Worm (Caenorhabditis elegans) whole organism, L4 larva: ENCODE results near the gene Y49E10.25.

Experiments used
- F44E2.7 ChIP-seq: fragments of 200-800 bp; sonication (Bioruptor generic); IDR thresholded peaks from 2 replicates; pipeline ENCODE4 v2.1.2; 2022; ENCODE audit warnings: missing genetic modification characterization, missing compliant biosample characterization
- T20F7.1 ChIP-seq: fragments of 200-800 bp; sonication (Bioruptor generic); optimal IDR thresholded peaks from 2 replicates; lab custom pipeline; 2018; ENCODE audit warnings: mild to moderate bottlenecking, missing genetic modification characterization, missing compliant biosample characterization
- Y48G9A.11 ChIP-seq: fragments of 200-800 bp; sonication (Bioruptor generic); IDR thresholded peaks from 2 replicates; pipeline ENCODE4 v1.3.6; 2022; ENCODE audit warnings: missing genetic modification reagents, missing genetic modification characterization, missing compliant biosample characterization
- ama-1 ChIP-seq: fragments of 150-350 bp; optimal IDR thresholded peaks from 2 replicates; lab custom pipeline; 2014; ENCODE audit warnings: inconsistent platforms, mixed read lengths
- ceh-28 ChIP-seq: fragments of 150-350 bp; optimal IDR thresholded peaks from 2 replicates; lab custom pipeline; 2014; ENCODE audit warnings: missing biosample characterization, missing genetic modification reagents, missing genetic modification characterization
- ceh-32 ChIP-seq: sonication (generic microtip); optimal IDR thresholded peaks from 2 replicates; lab custom pipeline; 2016; ENCODE audit warnings: mild to moderate bottlenecking, missing genetic modification characterization, missing compliant biosample characterization; ENCODE audit not compliant: poor library complexity
- ceh-44 ChIP-seq: fragments of 200-800 bp; sonication (Bioruptor generic); IDR thresholded peaks from 2 replicates; pipeline ENCODE4 v1.3.6; 2022; ENCODE audit warnings: missing genetic modification reagents, missing genetic modification characterization, missing compliant biosample characterization
- ceh-62 ChIP-seq: sonication (generic microtip); optimal IDR thresholded peaks from 2 replicates; lab custom pipeline; 2017; ENCODE audit warnings: missing biosample characterization, missing genetic modification characterization
- ceh-82 ChIP-seq: sonication (generic microtip); optimal IDR thresholded peaks from 2 replicates; lab custom pipeline; 2017; ENCODE audit warnings: missing biosample characterization, missing genetic modification characterization
- ces-1 ChIP-seq: fragments of 150-350 bp; sonication (generic microtip); optimal IDR thresholded peaks from 4 replicates; lab custom pipeline; 2014; ENCODE audit warnings: missing biosample characterization, missing genetic modification reagents, missing genetic modification characterization
- ctbp-1 ChIP-seq: fragments of 200-800 bp; sonication (Bioruptor generic); IDR thresholded peaks from 2 replicates; pipeline ENCODE4 v1.3.6; 2022; ENCODE audit warnings: missing genetic modification reagents, missing genetic modification characterization, missing compliant biosample characterization
- daf-19 ChIP-seq: fragments of 200-800 bp; sonication (Bioruptor generic); conservative IDR thresholded peaks from 2 replicates; pipeline ENCODE4 v1.3.6; 2022; ENCODE audit warnings: missing genetic modification characterization, missing compliant biosample characterization
- daf-8 ChIP-seq: fragments of 200-800 bp; sonication (Bioruptor generic); IDR thresholded peaks from 2 replicates; pipeline ENCODE4 v1.3.6; 2022; ENCODE audit warnings: missing genetic modification characterization, missing compliant biosample characterization
- dpl-1 ChIP-seq: fragments of 150-350 bp; optimal IDR thresholded peaks from 2 replicates; lab custom pipeline; 2014; ENCODE audit warnings: missing biosample characterization, missing genetic modification reagents, missing genetic modification characterization
- hlh-30 ChIP-seq: sonication (generic microtip); optimal IDR thresholded peaks from 2 replicates; lab custom pipeline; 2017; ENCODE audit warnings: antibody characterized with exemption, mild to moderate bottlenecking, missing genetic modification characterization, missing compliant biosample characterization; ENCODE audit not compliant: insufficient read depth
- jun-1 ChIP-seq: fragments of 150-350 bp; optimal IDR thresholded peaks from 2 replicates; lab custom pipeline; 2014; ENCODE audit warnings: missing biosample characterization, missing genetic modification reagents, missing genetic modification characterization
- lin-1 ChIP-seq: fragments of 200-800 bp; sonication (Bioruptor generic); IDR thresholded peaks from 2 replicates; pipeline ENCODE4 v1.3.6; 2022; ENCODE audit warnings: missing genetic modification reagents, missing genetic modification characterization, missing compliant biosample characterization
- lin-38 ChIP-seq: fragments of 200-800 bp; sonication (Bioruptor generic); IDR thresholded peaks from 2 replicates; pipeline ENCODE4 v1.3.6; 2022; ENCODE audit warnings: missing genetic modification reagents, missing genetic modification characterization, missing compliant biosample characterization
- lir-3 ChIP-seq: sonication (generic microtip); optimal IDR thresholded peaks from 2 replicates; lab custom pipeline; 2016; ENCODE audit warnings: mild to moderate bottlenecking, missing genetic modification characterization, missing compliant biosample characterization
- madf-5 ChIP-seq, 2 experiments: fragments of 200-800 bp; sonication (Bioruptor generic); IDR thresholded peaks; 2 replicates each; pipeline ENCODE4 v1.3.6; 2022; ENCODE audit warnings: missing compliant biosample characterization in 2 of 2, missing genetic modification characterization in 2 of 2
- nhr-42 ChIP-seq: fragments of 200-800 bp; sonication (Bioruptor generic); IDR thresholded peaks from 2 replicates; pipeline ENCODE4 v1.3.6; 2022; ENCODE audit warnings: missing genetic modification characterization, missing compliant biosample characterization
- nhr-77 ChIP-seq: fragments of 150-350 bp; optimal IDR thresholded peaks from 2 replicates; lab custom pipeline; 2014; ENCODE audit warnings: missing biosample characterization, missing genetic modification characterization
- pqm-1 ChIP-seq: sonication (generic microtip); optimal IDR thresholded peaks from 2 replicates; lab custom pipeline; 2017; ENCODE audit warnings: missing biosample characterization, missing genetic modification characterization
- saeg-2 ChIP-seq: fragments of 200-800 bp; sonication (Bioruptor generic); IDR thresholded peaks from 2 replicates; pipeline ENCODE4 v1.3.6; 2022; ENCODE audit warnings: missing genetic modification reagents, missing genetic modification characterization, missing compliant biosample characterization
- sdz-12 ChIP-seq: fragments of 200-800 bp; sonication (Bioruptor generic); optimal IDR thresholded peaks from 2 replicates; lab custom pipeline; 2018; ENCODE audit warnings: mild to moderate bottlenecking, missing genetic modification characterization, missing compliant biosample characterization
- skn-1 ChIP-seq: fragments of 150-350 bp; optimal IDR thresholded peaks from 2 replicates; lab custom pipeline; 2014; ENCODE audit warnings: missing biosample characterization, missing genetic modification characterization
- snpc-1.2 ChIP-seq: fragments of 200-800 bp; sonication (Bioruptor generic); IDR thresholded peaks from 2 replicates; pipeline ENCODE4 v1.3.6; 2022; ENCODE audit warnings: missing genetic modification reagents, missing genetic modification characterization, missing compliant biosample characterization
- tag-97 ChIP-seq: fragments of 200-800 bp; sonication (Bioruptor generic); IDR thresholded peaks from 2 replicates; pipeline ENCODE4 v1.3.6; 2022; ENCODE audit warnings: missing genetic modification characterization, missing compliant biosample characterization
- tra-1 ChIP-seq: fragments of 200-800 bp; sonication (Bioruptor generic); IDR thresholded peaks from 2 replicates; pipeline ENCODE4 v1.3.6; 2022; ENCODE audit warnings: missing genetic modification reagents, missing genetic modification characterization, missing compliant biosample characterization
- unc-62 ChIP-seq, 3 experiments: fragments of 150-350 bp in 1 of 3; sonication (generic microtip); optimal IDR thresholded peaks in 2 of 3; peaks in 1 of 3; 1 replicate in 1 of 3; 2 replicates in 2 of 3; lab custom pipeline; 2014 to 2017; ENCODE audit warnings: missing biosample characterization in 3 of 3, missing genetic modification characterization in 3 of 3, missing genetic modification reagents in 3 of 3, missing genotype in 1 of 3
- zip-11 ChIP-seq: fragments of 200-800 bp; sonication (Bioruptor generic); IDR thresholded peaks from 2 replicates; pipeline ENCODE4 v1.3.6; 2022; ENCODE audit warnings: missing genetic modification characterization, missing compliant biosample characterization
- ztf-11 ChIP-seq: fragments of 150-350 bp; optimal IDR thresholded peaks from 2 replicates; lab custom pipeline; 2014; ENCODE audit warnings: missing biosample characterization, missing genetic modification characterization

Y49E10.25 gene

DNA sequence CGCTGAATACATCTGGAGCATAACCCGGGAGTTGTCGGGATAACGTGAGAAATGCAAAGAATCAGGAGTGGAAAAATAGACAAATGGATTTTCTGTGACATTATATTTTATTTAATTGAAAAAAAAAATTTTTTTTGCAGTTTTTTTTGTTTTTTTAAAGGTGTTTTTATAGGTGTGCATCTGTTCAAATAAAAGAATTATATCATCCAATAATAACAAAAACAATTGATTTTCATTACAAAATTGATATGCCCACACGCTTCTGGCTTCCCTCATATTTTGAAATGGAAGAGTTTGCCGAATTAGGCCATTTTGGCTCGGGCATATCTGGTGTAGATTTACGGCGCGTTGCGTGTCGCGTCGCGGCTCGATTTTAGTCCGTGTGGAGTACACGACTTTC is at the start of gene Y49E10.25:
Gene Y49E10.25 (minus strand): TSS at position 101 of the 400 bp plus-strand sequence.
- TF ChIP-seq ctbp-1 (GFP tag; lab: Robert Waterston, UW), result no peak
- no peak for TF ChIP-seq madf-5 (GFP tag; IDR thresholded peaks at IDR 0.05; lab: Robert Waterston, UW)
- TF ChIP-seq lin-1 (GFP tag; lab: Robert Waterston, UW), result no peak
- TF ChIP-seq ces-1 (GFP tag; lab: Kevin White, UChicago), result no peak
- TF ChIP-seq jun-1 (tag; lab: Kevin White, UChicago), result no peak
- TF ChIP-seq daf-8 (GFP tag; lab: Robert Waterston, UW), result no peak
- TF ChIP-seq F44E2.7 (GFP tag; lab: Robert Waterston, UW), result no peak
- no peak for TF ChIP-seq ceh-28 (tag; lab: Kevin White, UChicago)
- TF ChIP-seq Y48G9A.11 (GFP tag; lab: Robert Waterston, UW), result no peak
- no peak for TF ChIP-seq pqm-1 (tag; lab: Kevin White, UChicago)
- TF ChIP-seq ceh-32, result no peak
- no peak for TF ChIP-seq tra-1 (GFP tag; lab: Robert Waterston, UW)
- TF ChIP-seq lir-3 (tag; lab: Kevin White, UChicago), result no peak
- no peak for TF ChIP-seq ceh-82
- TF ChIP-seq ama-1 (lab: Kevin White, UChicago), result no peak
- no peak for TF ChIP-seq dpl-1 (GFP tag; lab: Kevin White, UChicago)
- TF ChIP-seq hlh-30 (tag; lab: Kevin White, UChicago), result no peak

DNA sequence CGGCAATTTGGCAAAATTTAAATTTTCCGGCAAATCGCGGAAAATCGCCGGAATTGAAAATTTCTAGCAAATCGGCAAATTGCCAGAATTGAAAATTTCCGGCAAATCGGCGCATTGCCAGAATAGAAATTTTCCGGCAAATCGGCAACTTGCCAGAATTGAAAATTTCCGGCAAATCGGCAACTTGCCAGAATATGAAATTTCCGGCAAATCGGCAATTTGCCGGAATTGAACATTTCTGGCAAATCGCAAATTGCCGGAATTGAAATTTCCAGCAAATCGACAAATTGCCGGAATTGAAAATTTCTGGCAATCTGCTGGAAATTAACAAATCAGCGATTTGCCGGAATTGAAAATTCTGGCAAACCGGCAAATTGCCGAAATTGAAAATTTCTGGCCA is 49.6 kb upstream of the Y49E10.25 start:
- peak; percentile 58; the same call in 1 of the 2 replicates for TF ChIP-seq Y48G9A.11 (GFP tag; lab: Robert Waterston, UW)
- TF ChIP-seq madf-5 (GFP tag; IDR thresholded peaks at IDR 0.05; lab: Robert Waterston, UW), result peak in 1 of 2 experiments; percentile 80; a peak in 1 of 4 replicates
- 0 out of 2 replicates have a peak, but pooled peaks have one; percentile 45 for TF ChIP-seq saeg-2 (GFP tag; lab: Robert Waterston, UW)
- 0 out of 2 replicates have a peak, but pooled peaks have one; percentile 12 for TF ChIP-seq tra-1 (GFP tag; lab: Robert Waterston, UW)
- TF ChIP-seq snpc-1.2 (GFP tag; lab: Robert Waterston, UW), result peak; percentile 51; the same call in 1 of the 2 replicates

DNA sequence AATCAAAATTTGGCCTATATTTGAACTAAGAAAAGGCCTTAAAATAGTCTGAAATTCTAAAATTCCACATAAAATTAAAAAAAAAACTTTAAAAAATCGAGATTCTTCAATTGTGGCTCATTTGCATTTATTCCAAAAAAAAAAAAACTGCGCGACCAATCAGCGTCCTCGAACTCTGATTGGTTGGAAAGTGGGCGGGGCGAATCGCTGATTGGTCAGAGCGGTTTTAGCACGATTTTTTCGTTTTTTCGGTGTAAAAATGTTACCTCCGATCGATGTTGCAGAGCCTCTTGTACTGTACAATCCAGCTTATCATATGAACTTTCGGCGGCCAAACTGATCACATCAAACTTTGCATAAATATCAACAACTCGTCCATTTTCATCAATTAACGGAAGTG is 48.5 kb upstream of the Y49E10.25 start:
- TF ChIP-seq nhr-77 (tag; lab: Kevin White, UChicago) (no peak), tag-97 (GFP tag; lab: Robert Waterston, UW) (no peak), nhr-42 (no peak), ztf-11 (tag; lab: Kevin White, UChicago) (no peak), sdz-12 (no peak), ceh-62 (tag; lab: Kevin White, UChicago) (no peak), skn-1 (tag; lab: Kevin White, UChicago) (no peak), T20F7.1 (GFP tag; lab: Kevin White, UChicago) (no peak), daf-19 (GFP tag; lab: Robert Waterston, UW) (no peak), zip-11 (no peak)

DNA sequence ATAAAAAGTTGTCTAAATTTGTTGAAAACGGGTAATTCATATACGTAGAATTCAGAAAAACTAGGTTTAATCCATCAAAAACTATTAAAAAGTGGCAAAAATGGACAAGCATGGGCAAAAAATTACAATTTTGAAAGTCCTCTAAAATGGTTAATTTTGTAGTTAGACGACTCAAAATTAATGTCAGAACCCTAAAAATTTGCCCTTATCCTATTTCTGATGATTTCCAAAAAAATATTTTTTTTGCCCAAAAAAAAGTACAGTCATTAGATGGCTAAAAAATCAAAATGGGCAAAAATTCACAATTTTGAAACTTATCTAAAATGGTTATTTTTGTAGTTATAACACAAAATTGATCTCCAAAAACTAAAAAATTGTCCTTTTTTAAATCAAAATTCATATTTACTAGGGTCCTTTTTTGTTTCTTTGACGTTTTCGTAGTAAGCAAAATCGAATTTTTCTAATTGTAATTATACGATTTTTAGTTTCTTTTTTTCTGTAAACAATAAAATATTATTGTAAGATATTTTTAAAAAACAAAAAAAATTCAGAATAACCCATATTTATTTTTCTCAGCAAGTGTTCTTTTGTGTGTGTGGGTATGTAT is 45.5 kb upstream of the Y49E10.25 start:
- 0 out of 2 replicates have a peak, but pooled peaks have one; percentile 31 for TF ChIP-seq Y48G9A.11 (GFP tag; lab: Robert Waterston, UW)
- no peak for TF ChIP-seq sdz-12
- TF ChIP-seq nhr-42, result no peak
- TF ChIP-seq lin-38, result peak; percentile 2; the same call in 1 of the 2 replicates
- TF ChIP-seq pqm-1 (tag; lab: Kevin White, UChicago), result no peak
- TF ChIP-seq nhr-77 (tag; lab: Kevin White, UChicago), result peak; percentile 19
- TF ChIP-seq unc-62 (GFP tag; optimal IDR thresholded peaks at IDR 0.05 in 1 of 2; lab: Kevin White, UChicago), result peak in 1 of 2 experiments; percentile 36
- TF ChIP-seq unc-62 (tag; optimal IDR thresholded peaks at IDR 0.05; lab: Kevin White, UChicago), result no peak
- no peak for TF ChIP-seq dpl-1 (GFP tag; lab: Kevin White, UChicago)
- no peak for TF ChIP-seq ceh-44 (GFP tag; lab: Robert Waterston, UW)
